Worm (Caenorhabditis elegans) whole organism, late embryonic: ENCODE data around the gene oac-42.

Experiments used
- C08G9.2 ChIP-seq: sonication (generic microtip); optimal IDR thresholded peaks from 2 replicates; lab custom pipeline; 2016; ENCODE audit warnings: mild to moderate bottlenecking, missing genetic modification characterization, moderate library complexity, missing compliant biosample characterization
- C38D4.7 ChIP-seq: fragments of 200-800 bp; sonication (Bioruptor generic); optimal IDR thresholded peaks from 2 replicates; lab custom pipeline; 2018; ENCODE audit warnings: mild to moderate bottlenecking, missing genetic modification characterization, moderate library complexity, missing compliant biosample characterization
- F13H6.1 ChIP-seq: sonication (generic microtip); optimal IDR thresholded peaks from 2 replicates; lab custom pipeline; 2016; ENCODE audit warnings: missing genetic modification characterization, missing compliant biosample characterization
- T23F11.4 ChIP-seq: fragments of 200-800 bp; sonication (Bioruptor generic); optimal IDR thresholded peaks from 2 replicates; lab custom pipeline; 2018; ENCODE audit warnings: mild to moderate bottlenecking, missing genetic modification characterization, missing compliant biosample characterization
- Y22D7AL.16 ChIP-seq: sonication (generic microtip); optimal IDR thresholded peaks from 2 replicates; lab custom pipeline; 2016; ENCODE audit warnings: missing genetic modification characterization, missing compliant biosample characterization
- ahr-1 ChIP-seq: sonication (generic microtip); optimal IDR thresholded peaks from 2 replicates; lab custom pipeline; 2016; ENCODE audit warnings: missing genetic modification characterization, missing compliant biosample characterization
- ceh-34 ChIP-seq: sonication (generic microtip); optimal IDR thresholded peaks from 2 replicates; lab custom pipeline; 2016; ENCODE audit warnings: mild to moderate bottlenecking, missing genetic modification characterization, missing compliant biosample characterization
- ceh-45 ChIP-seq: fragments of 200-800 bp; sonication (Bioruptor generic); IDR thresholded peaks from 2 replicates; pipeline ENCODE4 v1.3.6; 2022; ENCODE audit warnings: missing genetic modification reagents, missing genetic modification characterization, missing compliant biosample characterization
- ceh-6 ChIP-seq: fragments of 200-800 bp; sonication (Bioruptor generic); optimal IDR thresholded peaks from 2 replicates; lab custom pipeline; 2018; ENCODE audit warnings: mild to moderate bottlenecking, missing genetic modification characterization, missing compliant biosample characterization
- dmd-4 ChIP-seq: sonication (generic microtip); optimal IDR thresholded peaks from 2 replicates; lab custom pipeline; 2016; ENCODE audit warnings: borderline replicate concordance, missing genetic modification characterization, missing compliant biosample characterization
- dve-1 ChIP-seq: sonication (generic microtip); optimal IDR thresholded peaks from 2 replicates; lab custom pipeline; 2017; ENCODE audit warnings: antibody characterized with exemption, mild to moderate bottlenecking, missing genetic modification characterization, missing compliant biosample characterization
- elt-4 ChIP-seq: sonication (generic microtip); optimal IDR thresholded peaks from 2 replicates; lab custom pipeline; 2016; ENCODE audit warnings: missing genetic modification characterization, missing compliant biosample characterization
- ets-4 ChIP-seq: sonication (generic microtip); optimal IDR thresholded peaks from 2 replicates; lab custom pipeline; 2016; ENCODE audit warnings: missing genetic modification characterization, missing compliant biosample characterization
- eyg-1 ChIP-seq: sonication (generic microtip); optimal IDR thresholded peaks from 2 replicates; lab custom pipeline; 2016; ENCODE audit warnings: missing genotype, missing genetic modification characterization, missing compliant biosample characterization
- fax-1 ChIP-seq: sonication (generic microtip); optimal IDR thresholded peaks from 2 replicates; lab custom pipeline; 2016; ENCODE audit warnings: missing genotype, missing genetic modification characterization, missing compliant biosample characterization
- fkh-6 ChIP-seq: sonication (generic microtip); optimal IDR thresholded peaks from 2 replicates; lab custom pipeline; 2016; ENCODE audit warnings: missing genetic modification characterization, missing compliant biosample characterization
- gmeb-2 ChIP-seq: sonication (generic microtip); optimal IDR thresholded peaks from 2 replicates; lab custom pipeline; 2016; ENCODE audit warnings: missing genetic modification characterization, inconsistent platforms, missing compliant biosample characterization
- hlh-13 ChIP-seq: fragments of 200-800 bp; sonication (Bioruptor generic); optimal IDR thresholded peaks from 2 replicates; lab custom pipeline; 2018; ENCODE audit warnings: mild to moderate bottlenecking, missing genetic modification characterization, missing compliant biosample characterization
- hlh-6 ChIP-seq: sonication (generic microtip); optimal IDR thresholded peaks from 2 replicates; lab custom pipeline; 2016; ENCODE audit warnings: missing genotype, missing genetic modification characterization, missing compliant biosample characterization
- lim-6 ChIP-seq: sonication (generic microtip); optimal IDR thresholded peaks from 2 replicates; lab custom pipeline; 2016; ENCODE audit warnings: missing genetic modification characterization, missing compliant biosample characterization
- lin-11 ChIP-seq: fragments of 200-800 bp; sonication (Bioruptor generic); optimal IDR thresholded peaks from 2 replicates; lab custom pipeline; 2018; ENCODE audit warnings: mild to moderate bottlenecking, missing genetic modification characterization, missing compliant biosample characterization
- madf-2 ChIP-seq: sonication (generic microtip); optimal IDR thresholded peaks from 2 replicates; lab custom pipeline; 2017; ENCODE audit warnings: missing genetic modification characterization, missing compliant biosample characterization
- mec-3 ChIP-seq: sonication (generic microtip); optimal IDR thresholded peaks from 2 replicates; lab custom pipeline; 2016; ENCODE audit warnings: borderline replicate concordance, missing genetic modification characterization, missing compliant biosample characterization
- nfya-1 ChIP-seq: sonication (generic microtip); optimal IDR thresholded peaks from 2 replicates; lab custom pipeline; 2017; ENCODE audit warnings: missing genetic modification characterization, mild to moderate bottlenecking, missing compliant biosample characterization, antibody characterized with exemption, moderate library complexity
- nhr-11 ChIP-seq: fragments of 150-350 bp; optimal IDR thresholded peaks from 2 replicates; lab custom pipeline; 2014; ENCODE audit warnings: missing biosample characterization, missing genetic modification characterization
- odd-2 ChIP-seq: sonication (generic microtip); optimal IDR thresholded peaks from 2 replicates; lab custom pipeline; 2017; ENCODE audit warnings: antibody characterized with exemption, mild to moderate bottlenecking, missing genetic modification characterization, missing compliant biosample characterization
- pag-3 ChIP-seq: sonication (generic microtip); optimal IDR thresholded peaks from 2 replicates; lab custom pipeline; 2016; ENCODE audit warnings: missing compliant biosample characterization, missing genetic modification characterization, borderline replicate concordance
- pat-9 ChIP-seq: fragments of 200-800 bp; sonication (Bioruptor generic); optimal IDR thresholded peaks from 2 replicates; lab custom pipeline; 2018; ENCODE audit warnings: mild to moderate bottlenecking, missing genetic modification characterization, moderate library complexity, missing compliant biosample characterization
- pax-1 ChIP-seq: fragments of 150-350 bp; optimal IDR thresholded peaks from 2 replicates; lab custom pipeline; 2014; ENCODE audit warnings: missing biosample characterization, missing genetic modification characterization
- pha-2 ChIP-seq: sonication (generic microtip); optimal IDR thresholded peaks from 2 replicates; lab custom pipeline; 2017; ENCODE audit warnings: mild to moderate bottlenecking, missing genetic modification characterization, missing compliant biosample characterization
- pqm-1 ChIP-seq: sonication (generic microtip); optimal IDR thresholded peaks from 2 replicates; lab custom pipeline; 2016; ENCODE audit warnings: missing genetic modification characterization, missing compliant biosample characterization
- rnt-1 ChIP-seq: sonication (generic microtip); optimal IDR thresholded peaks from 2 replicates; lab custom pipeline; 2016; ENCODE audit warnings: missing genetic modification characterization, missing compliant biosample characterization
- sox-4 ChIP-seq: sonication (generic microtip); optimal IDR thresholded peaks from 2 replicates; lab custom pipeline; 2017; ENCODE audit warnings: mild to moderate bottlenecking, missing genetic modification characterization, inconsistent platforms, missing compliant biosample characterization
- tbx-2 ChIP-seq: sonication (generic microtip); optimal IDR thresholded peaks from 2 replicates; lab custom pipeline; 2016; ENCODE audit warnings: missing genetic modification characterization, missing compliant biosample characterization
- tbx-7 ChIP-seq: sonication (generic microtip); optimal IDR thresholded peaks from 2 replicates; lab custom pipeline; 2016; ENCODE audit warnings: missing genotype, missing genetic modification characterization, missing compliant biosample characterization
- ttx-3 ChIP-seq: sonication (generic microtip); optimal IDR thresholded peaks from 2 replicates; lab custom pipeline; 2016; ENCODE audit warnings: missing genetic modification reagents, missing genetic modification characterization, missing compliant biosample characterization
- unc-42 ChIP-seq: sonication (generic microtip); optimal IDR thresholded peaks from 2 replicates; lab custom pipeline; 2016; ENCODE audit warnings: missing genotype, missing genetic modification characterization, missing compliant biosample characterization
- unc-55 ChIP-seq: sonication (generic microtip); optimal IDR thresholded peaks from 2 replicates; lab custom pipeline; 2017; ENCODE audit warnings: missing biosample characterization, missing genetic modification reagents, missing genetic modification characterization
- unc-86 ChIP-seq: sonication (generic microtip); optimal IDR thresholded peaks from 2 replicates; lab custom pipeline; 2016; ENCODE audit warnings: missing genetic modification characterization, missing compliant biosample characterization
- zip-5 ChIP-seq: sonication (generic microtip); optimal IDR thresholded peaks from 2 replicates; lab custom pipeline; 2016; ENCODE audit warnings: missing genetic modification characterization, missing compliant biosample characterization
- ztf-16 ChIP-seq: sonication (generic microtip); optimal IDR thresholded peaks from 2 replicates; lab custom pipeline; 2017; ENCODE audit warnings: missing genetic modification characterization, missing compliant biosample characterization

Gene oac-42

DNA sequence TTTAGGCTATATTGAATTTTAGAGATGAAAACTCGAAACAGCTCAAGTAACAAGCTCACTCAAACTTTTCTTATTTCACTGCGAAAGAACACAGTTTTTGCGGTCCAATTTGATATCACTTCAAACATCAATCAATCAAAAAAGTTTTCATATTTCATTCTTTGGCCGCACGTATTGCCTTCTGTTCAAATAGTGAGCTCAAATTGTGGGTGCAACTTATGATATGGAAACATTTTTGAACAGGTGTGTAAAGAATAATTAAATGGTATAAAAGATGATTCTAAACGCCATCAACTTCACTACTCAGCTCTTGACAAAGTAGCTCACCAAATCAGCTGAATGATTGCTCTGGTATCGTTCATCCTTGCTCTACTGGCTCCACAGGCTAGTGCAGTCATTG is 15.1 kb upstream of the oac-42 start, which contains the start of gene T06C12.14:
Gene T06C12.14, plus strand, starts transcription at position 301 of the 400 bp plus-strand sequence.
- TF ChIP-seq pax-1, result no peak
- no peak for TF ChIP-seq F13H6.1
- no peak for TF ChIP-seq unc-86 (tag; lab: Kevin White, UChicago)
- TF ChIP-seq hlh-13 (GFP tag; lab: Kevin White, UChicago), result no peak
- TF ChIP-seq fkh-6, result no peak
- TF ChIP-seq nhr-11, result no peak
- TF ChIP-seq ceh-45 (GFP tag; lab: Robert Waterston, UW), result no peak
- TF ChIP-seq ceh-34 (tag; lab: Kevin White, UChicago), result no peak
- no peak for TF ChIP-seq C38D4.7 (GFP tag; lab: Kevin White, UChicago)
- no peak for TF ChIP-seq dve-1 (tag; lab: Kevin White, UChicago)
- TF ChIP-seq C08G9.2, result no peak
- TF ChIP-seq mec-3, result no peak

DNA sequence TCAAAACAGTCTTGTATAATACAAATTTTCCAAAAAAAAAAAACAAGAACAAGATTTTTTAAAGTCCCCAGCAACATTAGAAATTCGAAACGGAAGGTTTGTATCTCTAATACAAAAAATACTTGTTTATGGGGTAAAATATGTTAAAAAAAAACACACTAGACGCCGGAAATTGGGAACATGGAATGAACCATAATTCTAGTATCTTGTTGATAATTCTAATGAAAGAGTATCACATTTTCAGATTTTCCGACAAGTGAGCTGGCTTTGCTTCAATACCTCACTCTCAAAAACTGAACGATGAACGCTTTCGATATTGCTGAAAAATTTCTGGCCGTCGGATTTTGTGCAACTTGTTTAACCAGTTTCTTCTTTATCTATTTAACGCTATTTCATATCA is 13.1 kb upstream of the oac-42 start, which contains the start of gene str-60:
Gene str-60, plus strand, starts transcription at position 301 of the 400 bp plus-strand sequence.
- no peak for TF ChIP-seq unc-55
- no peak for TF ChIP-seq hlh-6 (tag; lab: Kevin White, UChicago)
- no peak for TF ChIP-seq ceh-34 (tag; lab: Kevin White, UChicago)
- no peak for TF ChIP-seq pag-3
- TF ChIP-seq ets-4 (tag; lab: Kevin White, UChicago), result no peak
- no peak for TF ChIP-seq nfya-1 (tag; lab: Kevin White, UChicago)
- no peak for TF ChIP-seq odd-2
- no peak for TF ChIP-seq pat-9 (tag; lab: Kevin White, UChicago)
- no peak for TF ChIP-seq rnt-1 (tag; lab: Kevin White, UChicago)
- no peak for TF ChIP-seq C08G9.2
- TF ChIP-seq, all 69 proteins: peak for 0

ce11 chrV:15896671-15897070 is 12.1 kb upstream of the oac-42 start, which contains the start of gene nhr-213:
TSS of gene nhr-213 (minus strand) at chrV:15896771.
- TF ChIP-seq lin-11 (tag; lab: Kevin White, UChicago) (no peak), pag-3 (no peak), unc-42 (tag; lab: Kevin White, UChicago) (no peak), C08G9.2 (no peak), sox-4 (tag; lab: Kevin White, UChicago) (no peak), unc-86 (tag; lab: Kevin White, UChicago) (no peak), odd-2 (no peak), madf-2 (no peak), ztf-16 (no peak), nhr-11 (no peak), pax-1 (no peak), gmeb-2 (no peak), fkh-6 (no peak), rnt-1 (tag; lab: Kevin White, UChicago) (no peak), fax-1 (tag; lab: Kevin White, UChicago) (no peak), dmd-4 (tag; lab: Kevin White, UChicago) (no peak), zip-5 (tag; lab: Kevin White, UChicago) (no peak), tbx-7 (tag; lab: Kevin White, UChicago) (no peak)
- TF ChIP-seq, all 69 proteins: peak for 0

- TF ChIP-seq Y22D7AL.16 (tag; lab: Kevin White, UChicago), result no peak
- TF ChIP-seq elt-4 (tag; lab: Kevin White, UChicago), result no peak
- no peak for TF ChIP-seq pqm-1 (tag; lab: Kevin White, UChicago)
- TF ChIP-seq fkh-6, result no peak
- no peak for TF ChIP-seq madf-2
- TF ChIP-seq ahr-1 (tag; lab: Kevin White, UChicago), result no peak
- no peak for TF ChIP-seq ceh-6 (GFP tag; lab: Kevin White, UChicago)
Observed at ce11 chrV:15892696-15893095, 8.1 kb upstream of the oac-42 start, which contains the start of gene T06C12.11. TSS of gene T06C12.11 (plus strand) at chrV:15892996.

ce11 chrV:15891761-15892160 is 7.2 kb upstream of the oac-42 start, which contains the start of gene T06C12.12:
TSS of gene T06C12.12 (plus strand) at chrV:15892061.
- TF ChIP-seq pqm-1 (tag; lab: Kevin White, UChicago) (no peak), lim-6 (tag; lab: Kevin White, UChicago) (no peak), pha-2 (tag; lab: Kevin White, UChicago) (no peak), eyg-1 (tag; lab: Kevin White, UChicago) (no peak), pag-3 (no peak), gmeb-2 (no peak), T23F11.4 (GFP tag; lab: Kevin White, UChicago) (no peak), ttx-3 (tag; lab: Kevin White, UChicago) (no peak), rnt-1 (tag; lab: Kevin White, UChicago) (no peak), elt-4 (tag; lab: Kevin White, UChicago) (no peak), madf-2 (no peak), tbx-2 (tag; lab: Kevin White, UChicago) (no peak)
